Fruit fly (Drosophila melanogaster): Measurements from ENCODE around the gene CG42394.

DNA sequence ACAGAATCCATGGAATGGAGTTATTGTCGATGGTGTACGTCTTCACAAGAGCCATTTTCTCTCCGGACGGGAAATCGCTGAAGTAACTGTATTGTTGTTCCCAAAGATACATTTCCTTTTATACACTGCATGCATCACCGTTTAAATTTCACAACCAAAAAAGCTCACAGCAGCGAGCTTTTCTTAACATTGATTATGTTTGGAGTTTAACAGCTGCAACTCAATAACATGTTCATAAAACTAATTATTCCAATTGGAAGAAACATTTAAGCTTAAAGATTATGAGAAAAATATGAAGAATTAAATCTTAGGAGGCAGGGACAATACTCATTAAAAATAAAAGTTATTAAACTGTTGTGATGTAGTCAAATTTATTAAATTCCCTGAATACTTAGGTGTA, 29.6 kb downstream of the CG42394 start, which contains the start of gene CG14695:
- no peak for TF ChIP-seq CG7745 (tag; optimal IDR thresholded peaks at IDR 0.05)
- TF ChIP-seq CG7372 (GFP tag; IDR thresholded peaks at IDR 0.05), result no peak

Measured in whole organism, embryonic.